Worm (Caenorhabditis elegans) whole organism, L2 larva: ENCODE data around the gene F08H9.4.
"Not testable (repeated sequence)": the region's sequence is repeated elsewhere in the genome, so short reads cannot be mapped to it uniquely, and the experiment has no call there.

Experiments used
- C34F6.9 ChIP-seq: fragments of 150-350 bp; optimal IDR thresholded peaks from 2 replicates; lab custom pipeline; 2014; ENCODE audit warnings: missing biosample characterization, missing genetic modification characterization
- R02D3.7 ChIP-seq: fragments of 150-350 bp; optimal IDR thresholded peaks from 2 replicates; lab custom pipeline; 2014; ENCODE audit warnings: missing biosample characterization, missing genetic modification characterization
- Y55F3AM.14 ChIP-seq: fragments of 200-800 bp; sonication (Bioruptor generic); optimal IDR thresholded peaks from 2 replicates; lab custom pipeline; 2018; ENCODE audit warnings: mild to moderate bottlenecking, missing genetic modification characterization, missing compliant biosample characterization
- ZK546.5 ChIP-seq: sonication (generic microtip); optimal IDR thresholded peaks from 2 replicates; lab custom pipeline; 2017; ENCODE audit warnings: missing biosample characterization, missing genetic modification characterization
- alr-1 ChIP-seq: fragments of 150-350 bp; optimal IDR thresholded peaks from 2 replicates; lab custom pipeline; 2014; ENCODE audit warnings: missing biosample characterization, missing genetic modification characterization
- aly-2 ChIP-seq: fragments of 150-350 bp; optimal IDR thresholded peaks from 2 replicates; lab custom pipeline; 2014; ENCODE audit warnings: missing biosample characterization, missing genetic modification characterization
- ama-1 ChIP-seq: fragments of 150-350 bp; optimal IDR thresholded peaks from 2 replicates; lab custom pipeline; 2018; ENCODE audit warnings: inconsistent platforms
- blmp-1 ChIP-seq: sonication (generic microtip); optimal IDR thresholded peaks from 2 replicates; lab custom pipeline; 2017; ENCODE audit warnings: missing genetic modification characterization, mild to moderate bottlenecking, missing compliant biosample characterization, antibody characterized with exemption, moderate library complexity; ENCODE audit not compliant: insufficient read depth
- ceh-16 ChIP-seq: fragments of 150-350 bp; optimal IDR thresholded peaks from 2 replicates; lab custom pipeline; 2014; ENCODE audit warnings: missing biosample characterization, missing genetic modification characterization
- ceh-82 ChIP-seq: fragments of 150-350 bp; optimal IDR thresholded peaks from 2 replicates; lab custom pipeline; 2014; ENCODE audit warnings: missing biosample characterization, missing genetic modification characterization
- crh-2 ChIP-seq: sonication (generic microtip); optimal IDR thresholded peaks from 2 replicates; lab custom pipeline; 2017; ENCODE audit warnings: missing biosample characterization, missing genetic modification characterization
- egl-27 ChIP-seq: sonication (generic microtip); optimal IDR thresholded peaks from 3 replicates; lab custom pipeline; 2017; ENCODE audit warnings: missing biosample characterization, missing genetic modification reagents, missing genetic modification characterization
- elt-1 ChIP-seq: fragments of 150-350 bp; optimal IDR thresholded peaks from 2 replicates; lab custom pipeline; 2014; ENCODE audit warnings: missing biosample characterization, missing genetic modification characterization
- elt-3 ChIP-seq: sonication (generic microtip); optimal IDR thresholded peaks from 2 replicates; lab custom pipeline; 2017; ENCODE audit warnings: missing biosample characterization, missing genetic modification characterization
- fos-1 ChIP-seq: fragments of 150-350 bp; optimal IDR thresholded peaks from 2 replicates; lab custom pipeline; 2014; ENCODE audit warnings: missing biosample characterization, missing genetic modification characterization
- gmeb-1 ChIP-seq: fragments of 150-350 bp; optimal IDR thresholded peaks from 2 replicates; lab custom pipeline; 2014; ENCODE audit warnings: missing biosample characterization, missing genetic modification characterization
- lin-39 ChIP-seq: fragments of 150-350 bp; optimal IDR thresholded peaks from 2 replicates; lab custom pipeline; 2014; ENCODE audit warnings: missing biosample characterization, missing genetic modification reagents, missing genetic modification characterization
- lsy-2 ChIP-seq, 2 experiments: fragments of 150-350 bp in 1 of 2; sonication (generic microtip) in 1 of 2; optimal IDR thresholded peaks; 2 replicates each; lab custom pipeline; 2014 to 2017; ENCODE audit warnings: missing biosample characterization in 2 of 2, missing genetic modification characterization in 2 of 2
- mab-5 ChIP-seq: fragments of 150-350 bp; optimal IDR thresholded peaks from 2 replicates; lab custom pipeline; 2014; ENCODE audit warnings: missing biosample characterization, missing genetic modification characterization
- mbf-1 ChIP-seq: sonication (generic microtip); optimal IDR thresholded peaks from 2 replicates; lab custom pipeline; 2017; ENCODE audit warnings: missing biosample characterization, missing genetic modification characterization
- nhr-10 ChIP-seq: sonication (generic microtip); optimal IDR thresholded peaks from 2 replicates; lab custom pipeline; 2017; ENCODE audit warnings: missing biosample characterization, missing genetic modification characterization
- nhr-11 ChIP-seq: fragments of 150-350 bp; optimal IDR thresholded peaks from 2 replicates; lab custom pipeline; 2014; ENCODE audit warnings: missing biosample characterization, missing genetic modification characterization
- nhr-129 ChIP-seq: fragments of 150-350 bp; optimal IDR thresholded peaks from 2 replicates; lab custom pipeline; 2014; ENCODE audit warnings: missing biosample characterization, missing genetic modification characterization
- nhr-23 ChIP-seq: fragments of 150-350 bp; optimal IDR thresholded peaks from 2 replicates; lab custom pipeline; 2014; ENCODE audit warnings: missing biosample characterization, missing genetic modification reagents, missing genetic modification characterization
- nhr-237 ChIP-seq: fragments of 150-350 bp; optimal IDR thresholded peaks from 2 replicates; lab custom pipeline; 2014; ENCODE audit warnings: missing biosample characterization, missing genetic modification characterization
- nhr-25 ChIP-seq: fragments of 150-350 bp; sonication (generic microtip); optimal IDR thresholded peaks from 3 replicates; lab custom pipeline; 2014; ENCODE audit warnings: missing biosample characterization, missing genetic modification characterization
- nhr-6 ChIP-seq: fragments of 150-350 bp; optimal IDR thresholded peaks from 2 replicates; lab custom pipeline; 2014; ENCODE audit warnings: missing biosample characterization, missing genetic modification characterization
- nhr-77 ChIP-seq: fragments of 150-350 bp; optimal IDR thresholded peaks from 2 replicates; lab custom pipeline; 2014; ENCODE audit warnings: missing biosample characterization, missing genetic modification characterization
- peb-1 ChIP-seq: fragments of 150-350 bp; optimal IDR thresholded peaks from 2 replicates; lab custom pipeline; 2014; ENCODE audit warnings: missing biosample characterization, missing genetic modification characterization
- sem-4 ChIP-seq: fragments of 150-350 bp; optimal IDR thresholded peaks from 2 replicates; lab custom pipeline; 2014; ENCODE audit warnings: missing biosample characterization, missing genetic modification reagents, missing genetic modification characterization
- skn-1 ChIP-seq: sonication (generic microtip); optimal IDR thresholded peaks from 2 replicates; lab custom pipeline; 2017; ENCODE audit warnings: missing biosample characterization, missing genetic modification characterization
- sma-3 ChIP-seq: sonication (generic microtip); optimal IDR thresholded peaks from 2 replicates; lab custom pipeline; 2016; ENCODE audit warnings: missing genetic modification reagents, missing genetic modification characterization, missing compliant biosample characterization
- sma-9 ChIP-seq, 2 experiments: fragments of 150-350 bp in 1 of 2; sonication (generic microtip) in 1 of 2; optimal IDR thresholded peaks; 2 replicates each; lab custom pipeline; 2014 to 2016; ENCODE audit warnings: missing genetic modification characterization in 2 of 2, mild to moderate bottlenecking in 1 of 2, missing biosample characterization in 1 of 2, missing compliant biosample characterization in 1 of 2, missing genetic modification reagents in 1 of 2, moderate library complexity in 1 of 2
- snpc-4 ChIP-seq: fragments of 150-350 bp; optimal IDR thresholded peaks from 2 replicates; lab custom pipeline; 2014; ENCODE audit warnings: missing biosample characterization, missing genetic modification characterization
- unc-39 ChIP-seq: fragments of 150-350 bp; optimal IDR thresholded peaks from 2 replicates; lab custom pipeline; 2014; ENCODE audit warnings: missing biosample characterization, missing genetic modification characterization
- unc-62 ChIP-seq: fragments of 150-350 bp; optimal IDR thresholded peaks from 2 replicates; lab custom pipeline; 2014; ENCODE audit warnings: missing biosample characterization, missing genetic modification reagents, missing genetic modification characterization
- zag-1 ChIP-seq: fragments of 150-350 bp; optimal IDR thresholded peaks from 2 replicates; lab custom pipeline; 2014; ENCODE audit warnings: missing biosample characterization, missing genetic modification characterization
- ztf-4 ChIP-seq: fragments of 150-350 bp; optimal IDR thresholded peaks from 2 replicates; lab custom pipeline; 2014; ENCODE audit warnings: missing biosample characterization, missing genetic modification characterization

The F08H9.4 gene

DNA sequence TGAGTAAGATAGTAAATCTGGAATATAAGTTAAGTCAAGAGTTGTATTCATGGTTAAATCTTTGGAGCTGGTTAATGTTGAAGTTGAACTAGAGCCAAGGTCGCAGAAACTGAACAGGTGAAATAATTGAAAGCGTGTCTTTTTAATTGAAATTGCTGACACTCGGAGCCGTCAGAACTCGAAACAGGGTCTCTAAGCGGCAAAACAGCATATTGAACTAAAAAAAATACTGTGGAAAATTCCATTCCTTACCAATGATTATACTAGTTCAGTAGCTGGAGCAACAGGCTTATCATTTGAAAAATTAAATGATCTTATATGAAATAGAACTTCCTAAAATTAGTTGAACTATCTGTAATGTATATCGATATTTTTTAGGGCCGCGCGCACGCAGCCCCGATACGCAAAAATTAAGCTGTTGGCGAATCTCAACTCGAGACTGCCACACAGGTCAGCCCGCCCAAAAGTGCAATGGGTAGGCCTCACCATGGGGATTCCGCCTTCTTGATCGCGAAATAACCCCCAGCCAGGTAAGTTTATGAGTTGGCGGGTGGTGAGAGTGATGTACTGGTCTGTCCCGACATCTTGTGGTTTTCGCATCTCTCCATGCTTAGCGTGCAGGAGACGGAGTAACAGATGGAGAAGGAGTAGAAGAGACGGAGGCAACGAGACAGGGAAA, 4.1 kb upstream of the F08H9.4 start, which contains the start of gene srz-97 (continued):
- no peak for TF ChIP-seq nhr-6 (tag; lab: Kevin White, UChicago)
- no peak for TF ChIP-seq ceh-82 (tag; lab: Kevin White, UChicago)
- no peak for TF ChIP-seq unc-39
- no peak for TF ChIP-seq nhr-23
- no peak for TF ChIP-seq ZK546.5 (tag; lab: Kevin White, UChicago)
- no peak for TF ChIP-seq unc-62 (GFP tag; lab: Kevin White, UChicago)
- peak; percentile 96 for TF ChIP-seq snpc-4
- TF ChIP-seq nhr-11 (tag; lab: Kevin White, UChicago) = no peak
- TF ChIP-seq Y55F3AM.14 (GFP tag; lab: Kevin White, UChicago) = no peak
- TF ChIP-seq ceh-16 = peak; percentile 51
- peak; percentile 13 for TF ChIP-seq fos-1 (tag; lab: Kevin White, UChicago)
- TF ChIP-seq nhr-77 (tag; lab: Kevin White, UChicago) = no peak
- no peak for TF ChIP-seq lsy-2 (tag; optimal IDR thresholded peaks at IDR 0.05; lab: Kevin White, UChicago)
- no peak for TF ChIP-seq mab-5 (tag; lab: Kevin White, UChicago)
- no peak for TF ChIP-seq lin-39 (tag; lab: Kevin White, UChicago)
- no peak for TF ChIP-seq peb-1 (tag; lab: Kevin White, UChicago)
- peak; percentile 16 for TF ChIP-seq nhr-129 (tag; lab: Kevin White, UChicago)
- peak; percentile 40 for TF ChIP-seq crh-2 (tag; lab: Kevin White, UChicago)
- no peak for TF ChIP-seq aly-2 (tag; lab: Kevin White, UChicago)
- TF ChIP-seq blmp-1 = no peak
- no peak for TF ChIP-seq R02D3.7 (tag; lab: Kevin White, UChicago)
- no peak for TF ChIP-seq ztf-4 (tag; lab: Kevin White, UChicago)
- peak; percentile 5 for TF ChIP-seq C34F6.9 (tag; lab: Kevin White, UChicago)
- peak; percentile 70 for TF ChIP-seq sma-3 (GFP tag; lab: Kevin White, UChicago)
- TF ChIP-seq nhr-25 (tag; lab: Kevin White, UChicago) = no peak
- TF ChIP-seq, all 48 proteins: peak for 14

DNA sequence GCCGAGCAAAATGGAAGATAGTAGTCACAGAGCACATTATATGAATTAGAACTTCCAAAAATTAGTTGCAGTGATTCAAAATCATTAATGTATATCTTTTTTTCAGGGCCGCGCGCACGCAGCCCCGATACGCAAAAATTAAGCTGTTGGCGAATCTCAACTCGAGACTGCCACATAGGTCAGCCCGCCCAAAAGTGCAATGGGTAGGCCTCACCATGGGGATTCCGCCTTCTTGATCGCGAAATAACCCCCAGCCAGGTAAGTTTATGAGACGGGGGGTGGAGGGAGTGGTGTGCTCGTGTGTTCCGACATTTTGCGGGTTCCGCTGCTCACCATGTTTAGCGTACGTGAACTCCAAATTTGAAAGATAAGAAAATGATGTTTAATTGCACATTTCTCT, 1.1 kb downstream of the F08H9.4 start, which contains the start of gene F08H9.3:
F08H9.3 (minus strand) TSS at position 252 of the 400 bp plus-strand sequence.
- TF ChIP-seq sma-9 (GFP tag; optimal IDR thresholded peaks at IDR 0.05; lab: Kevin White, UChicago) (peak; percentile 39), snpc-4 (peak; percentile 85), gmeb-1 (tag; lab: Kevin White, UChicago) (peak; percentile 9)
- not testable (repeated sequence) for TF ChIP-seq sma-9 (tag; optimal IDR thresholded peaks at IDR 0.05; lab: Kevin White, UChicago)
- TF ChIP-seq, all 48 proteins: peak for 3; not testable (repeated sequence) for 45

DNA sequence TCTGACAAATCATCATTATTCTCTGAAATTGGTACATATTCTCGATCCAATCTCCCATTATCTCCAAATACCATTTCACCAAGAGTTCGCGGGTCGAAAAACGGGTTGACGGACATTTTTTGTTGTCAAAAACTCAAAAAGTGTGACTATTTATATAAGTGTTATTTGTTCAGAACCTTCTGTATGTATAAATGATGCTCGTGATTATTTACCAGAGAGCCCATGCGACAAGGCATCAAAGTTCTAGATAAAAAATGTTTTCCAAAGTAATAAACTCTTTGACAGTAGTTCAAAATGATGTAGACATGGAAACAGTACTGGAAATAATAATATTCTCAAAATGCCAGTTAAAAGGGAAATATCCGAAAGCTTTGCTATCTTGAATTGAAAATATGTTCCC, 1.6 kb downstream of the F08H9.4 start:
- TF ChIP-seq sem-4 (tag; lab: Kevin White, UChicago) = no peak
- TF ChIP-seq nhr-11 (tag; lab: Kevin White, UChicago) = no peak
- TF ChIP-seq elt-3 (tag; lab: Kevin White, UChicago) = no peak
- no peak for TF ChIP-seq elt-1 (tag; lab: Kevin White, UChicago)

DNA sequence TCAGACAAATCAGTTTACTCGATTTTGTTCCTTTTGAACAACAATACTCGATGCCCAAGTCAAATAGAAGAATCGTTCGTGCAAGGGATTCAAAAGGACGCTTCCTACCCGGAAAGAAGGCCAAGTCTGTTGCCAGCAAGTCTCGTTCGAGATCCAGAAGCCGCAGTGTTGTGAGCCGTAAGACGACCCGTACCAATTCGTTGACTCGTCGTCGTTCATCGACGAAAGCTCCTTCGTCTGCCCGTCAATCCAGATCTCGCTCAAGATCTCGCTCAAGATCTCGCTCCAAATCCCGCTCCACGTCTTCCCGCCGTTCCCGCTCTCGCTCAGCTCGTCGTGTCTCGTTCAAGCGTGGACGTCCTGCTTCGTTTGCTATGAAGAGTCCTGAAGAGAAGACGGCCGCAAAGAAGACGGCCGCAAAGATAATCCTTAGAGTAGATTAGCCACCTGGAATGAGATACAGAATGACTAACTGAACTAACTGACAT, 3.6 kb downstream of the F08H9.4 start, which contains the start of gene F08H9.2:
F08H9.2 (plus strand) TSS at position 51 of the 488 bp plus-strand sequence.
- TF ChIP-seq skn-1 (tag; lab: Kevin White, UChicago) (no peak), ceh-16 (no peak), mbf-1 (tag; lab: Kevin White, UChicago) (no peak), nhr-25 (tag; lab: Kevin White, UChicago) (no peak), C34F6.9 (tag; lab: Kevin White, UChicago) (no peak), ceh-82 (tag; lab: Kevin White, UChicago) (no peak), ztf-4 (tag; lab: Kevin White, UChicago) (no peak), nhr-10 (tag; lab: Kevin White, UChicago) (no peak), elt-1 (tag; lab: Kevin White, UChicago) (no peak), crh-2 (tag; lab: Kevin White, UChicago) (no peak)

DNA sequence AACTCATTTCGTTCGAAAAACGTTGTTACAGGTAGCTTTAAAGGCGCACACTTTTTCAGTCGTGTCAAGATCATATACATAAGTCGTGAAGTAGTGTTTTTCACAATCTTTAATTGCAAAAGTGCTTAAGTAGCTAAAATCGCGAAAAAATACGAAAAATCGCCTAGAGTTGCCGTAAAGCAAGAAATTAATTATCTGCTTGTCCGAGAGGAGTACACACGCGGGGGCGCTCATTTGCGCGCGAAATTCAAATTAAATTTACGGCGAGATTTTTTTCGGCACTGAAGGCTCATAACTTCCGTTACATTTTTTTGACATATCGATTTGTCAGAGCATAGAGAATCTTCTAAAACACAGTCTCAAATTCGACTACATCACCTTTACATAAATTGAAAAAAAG, 4.1 kb downstream of the F08H9.4 start:
- TF ChIP-seq elt-3 (tag; lab: Kevin White, UChicago) (no peak), Y55F3AM.14 (GFP tag; lab: Kevin White, UChicago) (no peak), egl-27 (no peak), nhr-237 (tag; lab: Kevin White, UChicago) (no peak), zag-1 (tag; lab: Kevin White, UChicago) (no peak), ama-1 (no peak), alr-1 (no peak), snpc-4 (no peak)
